Fruit fly (Drosophila melanogaster): Measurements from ENCODE around the gene Alg13.

DNA sequence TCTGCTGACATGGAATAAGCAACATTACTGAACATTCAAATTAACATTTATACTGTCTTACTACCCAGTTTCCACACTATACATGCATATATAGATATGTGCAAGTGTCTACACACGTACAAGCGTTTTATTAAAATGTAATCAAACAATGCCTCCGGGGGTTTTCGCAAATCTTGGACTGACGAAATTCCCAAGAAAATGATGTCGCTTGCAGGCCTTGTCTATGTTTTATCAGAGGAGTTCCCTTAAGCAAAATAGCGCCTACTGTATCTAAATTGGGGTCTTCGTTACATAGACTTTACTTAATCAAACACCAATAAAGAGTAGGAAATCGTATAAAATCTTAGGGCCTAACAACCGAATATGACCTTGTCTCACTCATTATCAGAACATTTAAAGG lies 21.2 kb upstream of the Alg13 start:
- TF ChIP-seq CG8478 (optimal IDR thresholded peaks at IDR 0.05) (no peak), CTCF (optimal IDR thresholded peaks at IDR 0.05) (no peak)
